Worm (Caenorhabditis elegans) whole organism, L4 larva: ENCODE results near the gene F46F5.13.

ENCODE experiments used
- D1046.2 ChIP-seq: fragments of 200-800 bp; sonication (Bioruptor generic); IDR thresholded peaks from 2 replicates; pipeline ENCODE4 v1.3.6; 2022; ENCODE audit warnings: missing genetic modification characterization, missing compliant biosample characterization
- ZK546.5 ChIP-seq, 2 experiments: sonication (generic microtip); optimal IDR thresholded peaks; 2 replicates each; lab custom pipeline; 2017; ENCODE audit warnings: missing biosample characterization in 2 of 2, missing genetic modification characterization in 2 of 2
- ceh-62 ChIP-seq: sonication (generic microtip); optimal IDR thresholded peaks from 2 replicates; lab custom pipeline; 2017; ENCODE audit warnings: missing biosample characterization, missing genetic modification characterization
- daf-8 ChIP-seq: fragments of 200-800 bp; sonication (Bioruptor generic); IDR thresholded peaks from 2 replicates; pipeline ENCODE4 v1.3.6; 2022; ENCODE audit warnings: missing genetic modification characterization, missing compliant biosample characterization
- egl-27 ChIP-seq: sonication (generic microtip); optimal IDR thresholded peaks from 3 replicates; lab custom pipeline; 2017; ENCODE audit warnings: missing biosample characterization, missing genetic modification reagents, missing genetic modification characterization
- jun-1 ChIP-seq: fragments of 150-350 bp; optimal IDR thresholded peaks from 2 replicates; lab custom pipeline; 2014; ENCODE audit warnings: missing biosample characterization, missing genetic modification reagents, missing genetic modification characterization
- lin-15B ChIP-seq: fragments of 150-350 bp; sonication (generic microtip); optimal IDR thresholded peaks from 3 replicates; lab custom pipeline; 2014; ENCODE audit warnings: missing biosample characterization, missing genetic modification characterization
- lin-39 ChIP-seq: fragments of 150-350 bp; optimal IDR thresholded peaks from 2 replicates; lab custom pipeline; 2014; ENCODE audit warnings: missing biosample characterization, missing genetic modification reagents, missing genetic modification characterization
- lsy-2 ChIP-seq, 2 experiments: fragments of 150-350 bp in 1 of 2; sonication (generic microtip) in 1 of 2; optimal IDR thresholded peaks; 2 replicates each; lab custom pipeline; 2014 to 2017; ENCODE audit warnings: missing biosample characterization in 2 of 2, missing genetic modification characterization in 2 of 2
- nhr-11 ChIP-seq: fragments of 150-350 bp; optimal IDR thresholded peaks from 2 replicates; lab custom pipeline; 2014; ENCODE audit warnings: missing biosample characterization, missing genetic modification characterization
- pha-4 ChIP-seq, 2 experiments: fragments of 150-350 bp in 1 of 2; fragments of 200-800 bp in 1 of 2; sonication (Bioruptor generic) in 1 of 2; IDR thresholded peaks in 1 of 2; optimal IDR thresholded peaks in 1 of 2; 2 replicates each; pipeline versions ENCODE4 v1.3.6 to Lab custom; 2014 to 2022; ENCODE audit warnings: missing genetic modification characterization in 2 of 2, missing genetic modification reagents in 2 of 2, missing biosample characterization in 1 of 2, missing compliant biosample characterization in 1 of 2
- pqm-1 ChIP-seq: sonication (generic microtip); optimal IDR thresholded peaks from 2 replicates; lab custom pipeline; 2017; ENCODE audit warnings: missing biosample characterization, missing genetic modification characterization
- unc-62 ChIP-seq, 3 experiments: fragments of 150-350 bp in 1 of 3; sonication (generic microtip); optimal IDR thresholded peaks in 2 of 3; peaks in 1 of 3; 1 replicate in 1 of 3; 2 replicates in 2 of 3; lab custom pipeline; 2014 to 2017; ENCODE audit warnings: missing biosample characterization in 3 of 3, missing genetic modification characterization in 3 of 3, missing genetic modification reagents in 3 of 3, missing genotype in 1 of 3

DNA sequence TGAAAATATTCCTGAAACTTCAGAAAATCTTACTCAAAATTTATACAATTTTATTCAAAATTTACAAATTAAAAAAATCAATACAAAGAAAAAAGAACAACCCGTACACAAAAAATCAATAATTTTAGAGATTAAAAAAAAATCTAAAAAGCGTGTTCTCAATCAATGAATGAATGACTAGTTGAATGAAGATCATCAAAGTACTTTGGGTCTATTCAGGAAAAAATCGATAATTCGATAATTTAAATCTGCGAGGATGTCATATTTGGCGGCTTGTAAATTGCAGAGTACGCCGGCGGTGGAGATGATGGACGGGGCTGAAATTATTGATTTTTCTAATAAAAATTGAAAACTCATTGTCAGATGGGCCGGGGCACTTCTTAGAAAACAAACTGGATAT is 46.9 kb upstream of the F46F5.13 start:
- TF ChIP-seq lin-39 (tag; lab: Kevin White, UChicago): no peak
- TF ChIP-seq pqm-1 (tag; lab: Kevin White, UChicago): no peak
- TF ChIP-seq pha-4 (GFP tag; IDR thresholded peaks at IDR 0.05; lab: Robert Waterston, UW): no peak
- no peak for TF ChIP-seq pha-4 (tag; optimal IDR thresholded peaks at IDR 0.05; lab: Kevin White, UChicago)
- no peak for TF ChIP-seq nhr-11
- no peak for TF ChIP-seq daf-8
- no peak for TF ChIP-seq unc-62 (GFP tag; optimal IDR thresholded peaks at IDR 0.05 in 1 of 2; lab: Kevin White, UChicago)
- no peak for TF ChIP-seq unc-62 (tag; optimal IDR thresholded peaks at IDR 0.05; lab: Kevin White, UChicago)
- TF ChIP-seq jun-1 (tag; lab: Kevin White, UChicago): no peak
- TF ChIP-seq egl-27 (tag; lab: Kevin White, UChicago): no peak
- TF ChIP-seq lsy-2 (tag; optimal IDR thresholded peaks at IDR 0.05; lab: Kevin White, UChicago): no peak
- TF ChIP-seq lin-15B (tag; lab: Kevin White, UChicago): no peak
- TF ChIP-seq D1046.2 (GFP tag; lab: Robert Waterston, UW): no peak
- TF ChIP-seq ZK546.5 (tag; optimal IDR thresholded peaks at IDR 0.05; lab: Kevin White, UChicago): no peak
- no peak for TF ChIP-seq ceh-62 (tag; lab: Kevin White, UChicago)
